Fruit fly (Drosophila melanogaster) whole organism, embryonic: Measurements from ENCODE around the gene Sec13.

Experiments
- CG10274 ChIP-seq: fragments of 200-800 bp; sonication (Bioruptor generic); optimal IDR thresholded peaks from 3 replicates; lab custom pipeline; 2017; ENCODE audit warnings: missing biosample characterization, mild to moderate bottlenecking, missing genetic modification characterization
- CG1233 ChIP-seq: fragments of 200-800 bp; sonication (Bioruptor generic); optimal IDR thresholded peaks from 4 replicates; lab custom pipeline; 2018; ENCODE audit warnings: missing biosample characterization, mild to moderate bottlenecking, missing genetic modification characterization
- CG13624 ChIP-seq: fragments of 200-800 bp; sonication (Bioruptor generic); optimal IDR thresholded peaks from 2 replicates; lab custom pipeline; 2016; ENCODE audit warnings: missing biosample characterization, missing genetic modification characterization
- CG16813 ChIP-seq: fragments of 200-800 bp; sonication (Bioruptor generic); IDR thresholded peaks from 3 replicates; pipeline ENCODE4 v1.3.6; 2022; ENCODE audit warnings: missing biosample characterization, missing genetic modification characterization; ENCODE audit not compliant: partially characterized antibody
- CG17385 ChIP-seq: fragments of 200-800 bp; sonication (Bioruptor generic); optimal IDR thresholded peaks from 3 replicates; lab custom pipeline; 2018; ENCODE audit warnings: missing biosample characterization, mild to moderate bottlenecking, missing genetic modification characterization
- fru ChIP-seq: fragments of >200 bp; optimal IDR thresholded peaks from 2 replicates; lab custom pipeline; 2017
- insv ChIP-seq, 2 experiments: fragments of 200-800 bp; sonication (Bioruptor generic); optimal IDR thresholded peaks; 3 replicates each; lab custom pipeline; 2016 to 2018; ENCODE audit warnings: missing biosample characterization in 2 of 2, missing genetic modification characterization in 2 of 2
- psq ChIP-seq: fragments of 200-800 bp; sonication (Bioruptor generic); optimal IDR thresholded peaks from 2 replicates; lab custom pipeline; 2017; ENCODE audit warnings: missing biosample characterization, missing genetic modification characterization
- trem ChIP-seq: fragments of 200-800 bp; optimal IDR thresholded peaks from 3 replicates; lab custom pipeline; 2019; ENCODE audit warnings: missing biosample characterization, mild to moderate bottlenecking, missing genetic modification characterization, moderate library complexity
- unc-4 ChIP-seq: fragments of 200-800 bp; sonication (Bioruptor generic); IDR thresholded peaks from 2 replicates; pipeline ENCODE4 v1.3.6; 2022; ENCODE audit warnings: missing biosample characterization, missing genetic modification characterization; ENCODE audit not compliant: partially characterized antibody
- vvl ChIP-seq: fragments of 200-800 bp; sonication (Bioruptor generic); IDR thresholded peaks from 2 replicates; pipeline ENCODE4 v1.3.6; 2022; ENCODE audit warnings: missing biosample characterization, missing genetic modification characterization

DNA sequence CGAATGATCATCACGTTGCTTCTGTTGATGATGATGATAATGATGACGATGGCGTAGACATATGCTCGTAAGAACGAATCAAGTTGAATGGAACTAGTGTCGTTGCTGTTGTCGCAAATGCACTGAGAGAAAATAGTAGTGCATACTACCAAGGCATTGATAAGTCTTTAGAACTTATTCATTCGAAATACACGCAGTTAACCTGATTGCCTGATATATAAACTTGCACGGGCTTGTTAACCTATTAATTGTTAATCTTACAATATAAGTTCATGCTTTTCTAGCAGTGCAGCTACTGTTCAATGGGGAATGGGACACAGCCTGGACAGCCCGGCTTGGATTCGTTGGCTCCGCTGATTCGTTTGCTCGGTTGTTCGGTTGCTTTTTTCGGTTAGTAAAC lies 29.8 kb upstream of the Sec13 start:
- TF ChIP-seq trem (peak; percentile 81), unc-4 (no peak), CG16813 (GFP tag; lab: Robert Waterston, UW) (no peak), insv (GFP tag; optimal IDR thresholded peaks at IDR 0.05; lab: Kevin White, UChicago) (no peak), vvl (peak; percentile 90), psq (GFP tag; lab: Kevin White, UChicago) (peak; percentile 56), CG13624 (GFP tag; lab: Kevin White, UChicago) (peak; percentile 82), fru (no peak), CG17385 (GFP tag; lab: Kevin White, UChicago) (peak; percentile 74), CG10274 (peak; percentile 62), CG1233 (GFP tag; lab: Kevin White, UChicago) (peak; percentile 79)
